Worm (Caenorhabditis elegans): ENCODE data around the gene T07A9.12.
A peak's percentile ranks its signal among the peaks of the same experiment; 100 is the strongest.

The T07A9.12 gene

ce11 chrIV:427100-427908, 16.6 kb downstream of the T07A9.12 start:
- TF ChIP-seq zag-1 (tag; optimal IDR thresholded peaks at IDR 0.05) (no peak), nfya-1 (tag; optimal IDR thresholded peaks at IDR 0.05; ENCODE audit: insufficient read depth) (peak; percentile 28)

DNA sequence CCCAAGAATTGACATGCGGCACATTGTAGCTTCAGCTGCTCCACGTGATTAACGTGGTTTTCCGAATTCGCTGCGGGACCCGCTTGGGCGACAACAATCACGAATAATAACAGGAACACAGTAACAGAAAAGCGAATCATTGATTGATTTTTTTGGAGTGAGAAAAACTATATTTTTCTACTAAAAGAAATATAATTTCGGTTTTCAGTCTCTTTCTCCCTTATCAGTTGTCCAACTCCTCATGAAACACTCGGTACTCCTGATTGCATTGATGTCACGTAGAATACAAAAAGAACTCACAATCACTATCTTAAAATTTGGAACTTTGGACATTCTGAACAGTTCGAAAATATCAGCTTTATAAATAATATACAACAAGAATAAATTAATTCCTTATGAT, 18.2 kb downstream of the T07A9.12 start, which contains the start of gene Y66H1A.5:
Y66H1A.5 (minus strand) TSS at position 265 of the 400 bp plus-strand sequence.
- TF ChIP-seq pha-4 (tag; optimal IDR thresholded peaks at IDR 0.05), result peak; percentile 26
- TF ChIP-seq zag-1 (tag; optimal IDR thresholded peaks at IDR 0.05), result no peak
- TF ChIP-seq pqm-1 (tag; optimal IDR thresholded peaks at IDR 0.05), result peak; percentile 48
- peak; percentile 74 for TF ChIP-seq elt-2 (tag; optimal IDR thresholded peaks at IDR 0.05)
- no peak for TF ChIP-seq eor-1 (tag; optimal IDR thresholded peaks at IDR 0.05)
- TF ChIP-seq tbx-2 (tag; optimal IDR thresholded peaks at IDR 0.05), result no peak
- no peak for TF ChIP-seq nhr-43 (tag; optimal IDR thresholded peaks at IDR 0.05; ENCODE audit: poor library complexity, severe bottlenecking)

DNA sequence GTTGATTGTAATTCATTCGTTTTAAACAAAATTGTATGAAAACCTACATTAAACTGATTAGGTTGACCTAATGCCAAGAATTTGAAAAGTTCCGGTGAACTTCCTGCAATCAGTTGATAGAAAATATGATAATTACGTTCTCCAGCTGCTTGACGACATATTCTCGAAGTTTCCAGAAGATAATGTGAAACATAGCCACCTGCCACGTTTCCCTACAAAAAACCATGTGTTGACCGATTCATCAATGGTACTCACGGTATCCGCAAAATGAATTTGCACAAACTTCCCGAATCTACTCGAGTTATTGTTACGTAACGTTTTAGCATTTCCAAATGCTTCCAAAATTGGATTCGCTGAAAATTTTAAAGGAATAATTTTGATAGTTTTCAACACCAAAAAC, 27.7 kb downstream of the T07A9.12 start:
- TF ChIP-seq nhr-43 (tag; optimal IDR thresholded peaks at IDR 0.05; ENCODE audit: poor library complexity, severe bottlenecking), result no peak
- TF ChIP-seq tbx-2 (tag; optimal IDR thresholded peaks at IDR 0.05), result no peak
- no peak for TF ChIP-seq nhr-67 (tag; optimal IDR thresholded peaks at IDR 0.05)
- TF ChIP-seq ceh-16 (tag; optimal IDR thresholded peaks at IDR 0.05), result no peak
- no peak for TF ChIP-seq nhr-25 (tag; optimal IDR thresholded peaks at IDR 0.05)
- no peak for TF ChIP-seq unc-39 (tag; optimal IDR thresholded peaks at IDR 0.05)

DNA sequence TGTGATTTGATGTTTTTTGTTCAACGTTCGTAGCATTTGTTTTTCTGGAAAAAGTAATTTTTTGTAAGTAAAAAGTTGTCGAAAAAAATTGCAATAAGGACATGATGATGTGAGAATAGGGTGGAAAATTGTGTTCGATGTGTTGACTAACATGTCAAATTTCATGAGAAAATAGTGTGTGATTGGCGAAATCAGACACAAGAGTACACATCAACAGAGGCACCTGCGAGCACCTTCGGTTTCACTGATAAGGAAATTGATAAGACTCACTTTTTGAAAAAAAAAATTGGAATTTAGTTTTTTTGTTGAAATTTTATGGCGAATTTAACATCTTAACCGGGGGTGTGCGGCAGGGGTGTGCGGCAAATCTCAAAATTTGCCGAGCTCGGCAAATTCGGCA, 29.8 kb downstream of the T07A9.12 start, which contains the start of gene hum-8:
hum-8 (minus strand) TSS at position 46 of the 400 bp plus-strand sequence.
- TF ChIP-seq pha-4 (tag; optimal IDR thresholded peaks at IDR 0.05) (peak; percentile 67), nhr-28 (tag; optimal IDR thresholded peaks at IDR 0.05) (no peak), ZK546.5 (tag; optimal IDR thresholded peaks at IDR 0.05) (no peak), nhr-11 (tag; optimal IDR thresholded peaks at IDR 0.05) (no peak), nhr-12 (tag; optimal IDR thresholded peaks at IDR 0.05) (no peak), pqm-1 (tag; optimal IDR thresholded peaks at IDR 0.05) (peak; percentile 37), egl-27 (tag; optimal IDR thresholded peaks at IDR 0.05) (no peak), elt-2 (tag; optimal IDR thresholded peaks at IDR 0.05) (peak; percentile 86), mdl-1 (tag; optimal IDR thresholded peaks at IDR 0.05) (no peak), elt-3 (tag; optimal IDR thresholded peaks at IDR 0.05) (no peak), zag-1 (tag; optimal IDR thresholded peaks at IDR 0.05) (no peak), elt-1 (tag; optimal IDR thresholded peaks at IDR 0.05) (no peak), nhr-67 (tag; optimal IDR thresholded peaks at IDR 0.05) (no peak), unc-39 (tag; optimal IDR thresholded peaks at IDR 0.05) (no peak)

- TF ChIP-seq lsy-12 (tag; optimal IDR thresholded peaks at IDR 0.05) (peak; percentile 69), nhr-237 (tag; optimal IDR thresholded peaks at IDR 0.05) (no peak), nfya-1 (tag; optimal IDR thresholded peaks at IDR 0.05; ENCODE audit: insufficient read depth) (peak; percentile 85), mml-1 (tag; optimal IDR thresholded peaks at IDR 0.05) (no peak), nhr-76 (tag; optimal IDR thresholded peaks at IDR 0.05) (no peak), fkh-10 (GFP tag; optimal IDR thresholded peaks at IDR 0.05) (peak; percentile 38), lin-15B (tag; optimal IDR thresholded peaks at IDR 0.05) (peak; percentile 93), elt-1 (tag; optimal IDR thresholded peaks at IDR 0.05) (no peak), snpc-4 (tag; optimal IDR thresholded peaks at IDR 0.05) (peak; percentile 53), fkh-2 (tag; optimal IDR thresholded peaks at IDR 0.05) (no peak), skn-1 (tag; optimal IDR thresholded peaks at IDR 0.05) (no peak), aly-2 (tag; optimal IDR thresholded peaks at IDR 0.05) (no peak), ceh-28 (tag; optimal IDR thresholded peaks at IDR 0.05) (peak; percentile 83), nhr-23 (tag; optimal IDR thresholded peaks at IDR 0.05) (peak; percentile 91), daf-12 (tag; optimal IDR thresholded peaks at IDR 0.05) (no peak), ztf-4 (tag; optimal IDR thresholded peaks at IDR 0.05) (no peak), hmg-11 (tag; optimal IDR thresholded peaks at IDR 0.05) (no peak), nhr-77 (tag; optimal IDR thresholded peaks at IDR 0.05) (peak; percentile 60), nhr-43 (tag; optimal IDR thresholded peaks at IDR 0.05; ENCODE audit: poor library complexity, severe bottlenecking) (peak; percentile 79), tbx-2 (tag; optimal IDR thresholded peaks at IDR 0.05) (peak; percentile 50), pqm-1 (tag; optimal IDR thresholded peaks at IDR 0.05) (peak; percentile 48), mdl-1 (tag; optimal IDR thresholded peaks at IDR 0.05) (no peak), elt-2 (tag; optimal IDR thresholded peaks at IDR 0.05) (peak; percentile 45), unc-62 (GFP tag; optimal IDR thresholded peaks at IDR 0.05) (peak; percentile 13), nhr-28 (tag; optimal IDR thresholded peaks at IDR 0.05) (peak; percentile 10), elt-3 (tag; optimal IDR thresholded peaks at IDR 0.05) (no peak), fos-1 (tag; optimal IDR thresholded peaks at IDR 0.05) (no peak), ceh-16 (tag; optimal IDR thresholded peaks at IDR 0.05) (no peak), jun-1 (tag; optimal IDR thresholded peaks at IDR 0.05) (peak; percentile 39), ceh-82 (tag; optimal IDR thresholded peaks at IDR 0.05) (peak; percentile 52), unc-39 (tag; optimal IDR thresholded peaks at IDR 0.05) (no peak), lin-39 (tag; optimal IDR thresholded peaks at IDR 0.05) (peak; percentile 58)
These were observed 33.0 kb downstream of the T07A9.12 start, which contains the start of gene mrpl-55 for ce11 chrIV:443622-444021. TSS of gene mrpl-55 (plus strand) at chrIV:443985.

Measured in whole organism, L3 larva.